Worm (Caenorhabditis elegans): ENCODE data around the gene Y7A5A.2.

DNA sequence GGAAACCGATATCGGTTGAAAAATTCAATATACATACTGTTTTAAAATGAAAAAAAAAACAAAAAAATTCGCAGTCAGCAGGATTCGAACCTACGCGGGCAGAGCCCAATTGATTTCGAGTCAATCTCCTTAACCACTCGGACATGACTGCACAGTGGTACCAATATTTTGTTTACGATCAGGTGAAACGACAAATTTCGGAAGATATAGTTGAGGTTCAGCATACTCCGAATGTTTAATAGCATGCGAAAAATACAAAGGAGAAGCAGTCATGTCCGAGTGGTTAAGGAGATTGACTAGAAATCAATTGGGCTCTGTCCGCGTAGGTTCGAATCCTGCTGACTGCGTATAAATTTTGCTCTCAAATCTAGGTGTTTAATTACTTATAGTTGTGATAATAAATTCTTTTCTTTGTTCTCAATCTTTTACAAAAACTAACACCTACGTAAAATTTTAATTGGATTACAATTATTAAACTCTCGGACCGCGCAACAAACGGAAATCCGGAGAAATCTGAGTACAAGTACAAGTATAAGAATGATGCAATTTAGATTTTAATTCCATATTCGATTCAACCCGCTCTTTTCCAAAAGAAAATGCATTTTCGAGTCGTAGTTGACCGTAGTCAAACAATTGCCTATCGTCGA, 850 bp upstream of the Y7A5A.2 start, which contains the start of gene Y7A5A.13:
- TF ChIP-seq aly-1 (tag; optimal IDR thresholded peaks at IDR 0.05) (no peak), ama-1 (optimal IDR thresholded peaks at IDR 0.05) (no peak), tbx-37 (GFP tag; conservative IDR thresholded peaks at IDR 0.05) (no peak), tra-4 (tag; optimal IDR thresholded peaks at IDR 0.05) (no peak), tbx-11 (GFP tag; IDR thresholded peaks at IDR 0.05) (no peak), hnd-1 (tag; optimal IDR thresholded peaks at IDR 0.05) (no peak), B0310.2 (tag; optimal IDR thresholded peaks at IDR 0.05) (no peak), pes-1 (GFP tag; IDR thresholded peaks at IDR 0.05) (no peak)
